Worm (Caenorhabditis elegans): ENCODE data around the gene pgp-9.

DNA sequence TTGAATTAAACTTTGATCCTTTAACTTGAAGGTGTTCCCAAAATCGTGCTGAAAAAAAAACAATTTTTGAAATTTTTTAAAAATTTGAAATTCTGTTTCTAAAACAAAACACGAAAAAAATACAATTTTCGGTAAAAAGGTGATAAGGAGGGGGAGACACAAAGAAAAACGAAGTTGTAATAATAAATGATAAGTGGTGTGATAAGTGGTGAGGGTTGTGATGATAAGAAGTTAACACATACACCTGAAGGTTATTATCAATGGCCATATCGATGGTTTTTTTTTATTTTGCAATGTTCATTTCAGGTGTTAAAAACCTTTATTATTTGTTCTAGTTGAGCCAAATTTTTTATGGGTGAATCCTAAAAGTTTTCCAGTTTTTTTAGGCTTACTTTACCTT is 41.4 kb upstream of the pgp-9 start, which contains the start of gene twk-33:
- TF ChIP-seq nhr-11 (tag; optimal IDR thresholded peaks at IDR 0.05): no peak
- TF ChIP-seq elt-2 (tag; optimal IDR thresholded peaks at IDR 0.05): peak; percentile 96
- no peak for TF ChIP-seq skn-1 (tag; optimal IDR thresholded peaks at IDR 0.05)
- no peak for TF ChIP-seq sptf-1 (tag; optimal IDR thresholded peaks at IDR 0.05)
